Fruit fly (Drosophila melanogaster): Measurements from ENCODE around the gene mRpS30.
"Not testable (repeated sequence)": the region's sequence is repeated elsewhere in the genome, so short reads cannot be mapped to it uniquely, and the experiment has no call there.

The mRpS30 gene

dm6 chrX:15795951-15796443, 10.2 kb downstream of the mRpS30 start, which contains the start of gene sordd1:
Gene sordd1, minus strand, starts transcription at chrX:15796028.
- not testable (repeated sequence) for TF ChIP-seq usp (GFP tag; optimal IDR thresholded peaks at IDR 0.05); Dll (optimal IDR thresholded peaks at IDR 0.05); psq (optimal IDR thresholded peaks at IDR 0.05)

DNA sequence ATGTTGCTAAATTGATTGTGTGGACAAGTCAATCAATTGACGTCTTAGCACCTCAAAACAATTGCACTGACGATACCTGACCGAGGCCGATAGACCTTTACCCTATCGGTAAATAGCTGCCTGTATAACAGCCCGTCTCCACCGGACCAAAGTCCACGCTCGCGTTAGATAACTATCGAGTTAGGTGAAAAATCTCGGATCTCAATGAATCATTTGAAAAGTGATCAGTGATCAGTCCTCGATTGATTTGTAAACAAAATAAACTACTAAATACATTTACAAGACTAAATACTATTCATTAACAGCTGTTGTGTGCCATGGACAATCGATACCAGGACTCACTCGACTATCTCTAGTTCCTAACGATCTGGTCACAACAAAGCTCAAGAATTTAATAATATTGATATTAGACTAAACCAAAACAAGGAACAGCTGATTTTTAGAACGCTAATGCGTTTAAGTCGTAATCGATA, 13.3 kb downstream of the mRpS30 start, which contains the start of the genes sordd2 and CG15602:
Gene sordd2, minus strand, starts transcription at position 78 of the 473 bp plus-strand sequence.
Gene CG15602, plus strand, starts transcription at position 342 of the 473 bp plus-strand sequence.
- TF ChIP-seq psq (optimal IDR thresholded peaks at IDR 0.05); pan (optimal IDR thresholded peaks at IDR 0.05); usp (GFP tag; optimal IDR thresholded peaks at IDR 0.05): not testable (repeated sequence)

DNA sequence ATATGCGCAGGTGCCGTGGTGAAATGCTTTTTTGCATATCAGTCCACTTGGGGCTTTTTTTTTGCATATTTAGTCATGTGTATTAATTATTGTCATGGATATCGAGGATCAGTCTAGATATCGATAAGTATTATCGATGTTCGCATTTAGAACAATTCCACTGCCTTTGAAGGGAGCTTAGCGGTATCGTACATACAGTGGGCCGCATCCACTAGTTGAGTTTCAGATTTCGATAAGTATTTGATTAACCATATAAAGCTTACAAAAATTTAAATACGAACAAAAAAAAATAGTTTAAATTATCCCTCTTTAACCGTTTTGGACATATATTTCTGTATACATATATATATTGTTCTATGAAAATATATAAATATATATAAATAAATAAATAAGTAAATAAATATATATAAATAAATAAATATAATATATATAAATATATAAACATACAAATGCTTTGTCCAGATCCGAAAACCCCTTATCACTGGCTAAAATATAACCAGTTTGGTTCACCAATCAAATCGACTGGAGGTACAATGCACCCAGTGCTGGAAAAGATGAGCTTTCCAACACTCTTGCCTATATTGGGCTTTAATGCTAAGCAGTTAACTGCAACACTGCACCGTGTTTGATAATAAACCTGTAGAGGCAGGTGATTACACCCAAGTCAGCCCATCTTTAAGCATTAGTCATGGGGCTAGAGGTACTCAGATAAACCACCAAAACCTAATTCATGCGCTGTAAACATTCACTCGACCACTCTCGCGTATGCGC, 17.2 kb downstream of the mRpS30 start:
- TF ChIP-seq usp (GFP tag; optimal IDR thresholded peaks at IDR 0.05), result no peak

- no peak for TF ChIP-seq psq (optimal IDR thresholded peaks at IDR 0.05)
- no peak for TF ChIP-seq Dll (optimal IDR thresholded peaks at IDR 0.05)
- TF ChIP-seq EcR (GFP tag; optimal IDR thresholded peaks at IDR 0.05), result no peak
- no peak for TF ChIP-seq pan (optimal IDR thresholded peaks at IDR 0.05)
- no peak for TF ChIP-seq CG8478 (optimal IDR thresholded peaks at IDR 0.05)
Measured at dm6 chrX:15803764-15804563, 18.1 kb downstream of the mRpS30 start, which contains the start of the genes PGRP-LE and sd. Gene PGRP-LE, minus strand, starts transcription at chrX:15803880. Gene sd, plus strand, starts transcription at chrX:15804370.

dm6 chrX:15804790-15805189, 18.9 kb downstream of the mRpS30 start:
- TF ChIP-seq CG8478 (optimal IDR thresholded peaks at IDR 0.05) (no peak), psq (optimal IDR thresholded peaks at IDR 0.05) (no peak)

- TF ChIP-seq usp (GFP tag; optimal IDR thresholded peaks at IDR 0.05), result no peak
- no peak for TF ChIP-seq CG8478 (optimal IDR thresholded peaks at IDR 0.05)
- no peak for TF ChIP-seq psq (optimal IDR thresholded peaks at IDR 0.05)
- no peak for TF ChIP-seq EcR (GFP tag; optimal IDR thresholded peaks at IDR 0.05)
- TF ChIP-seq pan (optimal IDR thresholded peaks at IDR 0.05), result no peak
- TF ChIP-seq Dll (optimal IDR thresholded peaks at IDR 0.05), result no peak
Measured at dm6 chrX:15805523-15805922, 19.7 kb downstream of the mRpS30 start.

dm6 chrX:15807915-15808314, 22.1 kb downstream of the mRpS30 start:
- TF ChIP-seq CG8478 (optimal IDR thresholded peaks at IDR 0.05), result no peak
- TF ChIP-seq EcR (GFP tag; optimal IDR thresholded peaks at IDR 0.05), result no peak
- no peak for TF ChIP-seq pan (optimal IDR thresholded peaks at IDR 0.05)
- no peak for TF ChIP-seq psq (optimal IDR thresholded peaks at IDR 0.05)

- TF ChIP-seq CG8478 (optimal IDR thresholded peaks at IDR 0.05) (no peak), psq (optimal IDR thresholded peaks at IDR 0.05) (no peak), Dll (optimal IDR thresholded peaks at IDR 0.05) (no peak), pan (optimal IDR thresholded peaks at IDR 0.05) (no peak), usp (GFP tag; optimal IDR thresholded peaks at IDR 0.05) (no peak), EcR (GFP tag; optimal IDR thresholded peaks at IDR 0.05) (no peak)
Measured at dm6 chrX:15809255-15809654, 23.4 kb downstream of the mRpS30 start, which contains the start of gene CG8509. Gene CG8509, plus strand, starts transcription at chrX:15809555.

DNA sequence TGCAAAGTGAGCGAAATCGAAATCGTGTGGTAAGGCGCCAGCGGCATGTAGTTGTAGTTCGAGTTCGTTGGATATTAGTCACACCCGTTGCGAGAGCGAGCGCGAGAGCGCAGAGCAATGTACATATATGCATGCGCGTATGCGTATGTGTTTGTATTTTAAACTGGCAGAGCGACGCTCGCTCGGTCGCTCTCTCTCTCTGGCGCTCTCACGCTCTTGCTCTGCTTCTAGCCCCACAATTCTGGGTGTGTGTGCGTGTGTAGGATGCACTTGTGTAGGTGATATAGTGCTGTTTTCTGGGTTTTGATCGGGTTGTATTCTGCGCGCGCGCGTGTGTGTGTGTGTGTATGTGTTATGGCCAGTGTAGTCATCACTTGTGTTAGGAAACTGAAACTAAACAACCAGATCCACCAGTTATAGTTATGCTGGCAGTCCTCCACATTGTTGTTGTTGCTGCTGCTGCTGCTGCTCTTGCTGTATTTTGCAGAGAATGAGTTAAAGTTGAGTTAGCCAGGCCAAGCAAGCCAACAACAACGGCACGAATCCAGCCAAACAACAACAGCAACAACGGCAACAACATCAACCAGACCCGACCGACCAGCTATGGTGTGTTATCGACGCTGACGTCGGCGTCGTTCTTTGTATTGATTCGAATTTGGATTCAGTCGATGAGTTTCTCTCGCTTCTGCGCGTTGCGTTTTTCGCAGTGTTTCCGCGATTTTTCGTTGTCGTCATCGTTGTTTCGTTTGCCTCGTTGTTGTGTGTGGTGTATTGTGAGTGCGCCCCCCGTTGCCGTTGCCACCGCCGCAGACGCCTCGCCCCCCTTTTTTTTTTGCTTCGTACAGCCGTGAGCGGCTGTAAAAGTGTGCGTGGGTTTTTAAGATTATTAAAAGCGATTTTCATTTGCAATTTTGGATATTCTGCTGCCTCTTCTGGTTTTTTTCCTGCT, 26.1 kb downstream of the mRpS30 start:
- TF ChIP-seq pan (optimal IDR thresholded peaks at IDR 0.05) (no peak), CG8478 (optimal IDR thresholded peaks at IDR 0.05) (peak; percentile 42), usp (GFP tag; optimal IDR thresholded peaks at IDR 0.05) (no peak)

DNA sequence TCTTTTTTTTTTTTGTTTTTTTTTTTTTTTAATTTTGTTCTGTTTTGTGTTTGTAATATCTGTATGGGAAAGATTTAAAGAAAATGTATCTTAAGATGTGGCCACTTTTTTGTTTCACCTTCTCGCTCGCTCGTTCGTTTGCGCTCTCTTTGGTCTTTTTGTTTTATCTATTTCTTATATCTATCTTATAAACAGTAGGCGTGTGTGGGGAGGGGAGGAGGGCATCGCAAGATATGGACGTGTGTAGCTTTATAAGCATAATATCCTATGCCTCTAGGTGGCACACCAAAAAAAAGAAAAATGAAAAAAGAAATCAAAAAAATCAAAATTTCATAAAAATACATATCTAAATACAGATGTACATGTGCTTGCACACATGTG, 26.8 kb downstream of the mRpS30 start:
- TF ChIP-seq pan (optimal IDR thresholded peaks at IDR 0.05) (no peak), usp (GFP tag; optimal IDR thresholded peaks at IDR 0.05) (no peak), EcR (GFP tag; optimal IDR thresholded peaks at IDR 0.05) (no peak), CG8478 (optimal IDR thresholded peaks at IDR 0.05) (no peak), Dll (optimal IDR thresholded peaks at IDR 0.05) (no peak), psq (optimal IDR thresholded peaks at IDR 0.05) (no peak)

DNA sequence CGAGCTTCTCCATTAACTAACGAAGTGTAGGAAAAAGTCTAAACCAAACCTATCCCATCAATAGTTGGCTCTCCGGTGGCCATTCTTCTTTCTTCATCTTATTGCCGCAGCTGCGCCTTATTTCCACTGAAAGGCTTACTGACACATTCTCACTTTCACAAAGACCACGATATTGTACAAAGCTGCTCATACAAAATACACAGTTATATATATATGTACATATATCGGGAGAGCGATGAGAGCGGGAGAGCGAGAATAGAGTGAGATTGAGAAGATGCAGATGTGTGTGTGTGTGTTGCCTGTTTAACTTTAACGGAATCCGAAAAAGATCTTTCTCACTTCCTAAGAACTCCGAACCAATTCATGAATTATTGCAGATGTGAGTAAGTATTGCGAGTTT, 27.4 kb downstream of the mRpS30 start:
- TF ChIP-seq psq (optimal IDR thresholded peaks at IDR 0.05) (no peak), Dll (optimal IDR thresholded peaks at IDR 0.05) (no peak), usp (GFP tag; optimal IDR thresholded peaks at IDR 0.05) (no peak), CG8478 (optimal IDR thresholded peaks at IDR 0.05) (no peak), EcR (GFP tag; optimal IDR thresholded peaks at IDR 0.05) (no peak), pan (optimal IDR thresholded peaks at IDR 0.05) (no peak)
